Worm (Caenorhabditis elegans) whole organism, young adult: ENCODE data around the gene T04A11.1.
"Not testable (repeated sequence)": the region's sequence is repeated elsewhere in the genome, so short reads cannot be mapped to it uniquely, and the experiment has no call there.

ENCODE experiments used
- B0261.1 ChIP-seq: sonication (generic microtip); optimal IDR thresholded peaks from 2 replicates; lab custom pipeline; 2016; ENCODE audit warnings: mild to moderate bottlenecking, missing genetic modification characterization, moderate library complexity, missing compliant biosample characterization
- C06A6.2 ChIP-seq: fragments of 200-800 bp; sonication (Bioruptor generic); conservative IDR thresholded peaks from 2 replicates; pipeline ENCODE4 v1.3.6; 2022; ENCODE audit warnings: missing genetic modification characterization, missing compliant biosample characterization
- D2030.7 ChIP-seq: fragments of 200-800 bp; sonication (Bioruptor generic); IDR thresholded peaks from 2 replicates; pipeline ENCODE4 v1.3.6; 2022; ENCODE audit warnings: missing genetic modification reagents, missing genetic modification characterization, missing compliant biosample characterization
- F22D6.2 ChIP-seq: sonication (generic microtip); optimal IDR thresholded peaks from 2 replicates; lab custom pipeline; 2016; ENCODE audit warnings: mild to moderate bottlenecking, missing genetic modification characterization, missing compliant biosample characterization
- F33H1.4 ChIP-seq: fragments of 200-800 bp; sonication (Bioruptor generic); IDR thresholded peaks from 2 replicates; pipeline ENCODE4 v1.3.6; 2022; ENCODE audit warnings: missing genetic modification reagents, missing genetic modification characterization, missing compliant biosample characterization
- K12H6.12 ChIP-seq: fragments of 200-800 bp; sonication (Bioruptor generic); optimal IDR thresholded peaks from 2 replicates; lab custom pipeline; 2018; ENCODE audit warnings: mild to moderate bottlenecking, missing genetic modification characterization, missing compliant biosample characterization
- T26A5.8 ChIP-seq: sonication (generic microtip); optimal IDR thresholded peaks from 2 replicates; lab custom pipeline; 2016; ENCODE audit warnings: missing genetic modification characterization, missing compliant biosample characterization
- Y79H2A.3 ChIP-seq: fragments of 200-800 bp; sonication (Bioruptor generic); conservative IDR thresholded peaks from 2 replicates; pipeline ENCODE4 v1.3.6; 2022; ENCODE audit warnings: missing genetic modification reagents, missing genetic modification characterization, missing compliant biosample characterization
- aptf-2 ChIP-seq: fragments of 200-800 bp; sonication (Bioruptor generic); conservative IDR thresholded peaks from 2 replicates; pipeline ENCODE4 v1.3.6; 2022; ENCODE audit warnings: missing genetic modification reagents, missing genetic modification characterization, missing compliant biosample characterization
- bed-1 ChIP-seq: fragments of 200-800 bp; sonication (Bioruptor generic); IDR thresholded peaks from 2 replicates; pipeline ENCODE4 v1.3.6; 2022; ENCODE audit warnings: missing genetic modification reagents, missing genetic modification characterization, missing compliant biosample characterization
- bed-2 ChIP-seq: fragments of 200-800 bp; sonication (Bioruptor generic); IDR thresholded peaks from 2 replicates; pipeline ENCODE4 v1.3.6; 2022; ENCODE audit warnings: missing genetic modification reagents, missing genetic modification characterization, missing compliant biosample characterization
- dox-1 ChIP-seq: fragments of 200-800 bp; sonication (Bioruptor generic); IDR thresholded peaks from 2 replicates; pipeline ENCODE4 v1.3.6; 2022; ENCODE audit warnings: missing genetic modification reagents, missing genetic modification characterization, missing compliant biosample characterization
- dpff-1 ChIP-seq: sonication (generic microtip); optimal IDR thresholded peaks from 2 replicates; lab custom pipeline; 2017; ENCODE audit warnings: mild to moderate bottlenecking, missing genetic modification characterization, missing compliant biosample characterization
- dpl-1 ChIP-seq: fragments of 150-350 bp; optimal IDR thresholded peaks from 2 replicates; lab custom pipeline; 2014; ENCODE audit warnings: missing biosample characterization, missing genetic modification reagents, missing genetic modification characterization
- efl-1 ChIP-seq: fragments of 150-350 bp; optimal IDR thresholded peaks from 2 replicates; lab custom pipeline; 2014; ENCODE audit warnings: missing biosample characterization, missing genetic modification reagents, missing genetic modification characterization
- egl-44 ChIP-seq: fragments of 200-800 bp; sonication (Bioruptor generic); IDR thresholded peaks from 2 replicates; pipeline ENCODE4 v1.3.6; 2022; ENCODE audit warnings: missing genetic modification reagents, missing genetic modification characterization, missing compliant biosample characterization
- ekl-4 ChIP-seq: fragments of 200-800 bp; sonication (Bioruptor generic); IDR thresholded peaks from 2 replicates; pipeline ENCODE4 v1.3.6; 2022; ENCODE audit warnings: missing genetic modification reagents, missing genetic modification characterization, missing compliant biosample characterization
- him-1 ChIP-seq: sonication (generic microtip); optimal IDR thresholded peaks from 2 replicates; lab custom pipeline; 2016; ENCODE audit warnings: missing genotype, missing genetic modification reagents, missing genetic modification characterization, missing compliant biosample characterization
- hlh-12 ChIP-seq: sonication (generic microtip); optimal IDR thresholded peaks from 2 replicates; lab custom pipeline; 2016; ENCODE audit warnings: missing genetic modification characterization, missing compliant biosample characterization
- hmg-1.2 ChIP-seq: fragments of 200-800 bp; sonication (Bioruptor generic); IDR thresholded peaks from 2 replicates; pipeline ENCODE4 v1.3.6; 2022; ENCODE audit warnings: missing genetic modification reagents, missing genetic modification characterization, missing compliant biosample characterization
- hsf-1 ChIP-seq: fragments of 200-800 bp; sonication (Bioruptor generic); IDR thresholded peaks from 2 replicates; pipeline ENCODE4 v1.3.6; 2022; ENCODE audit warnings: missing genetic modification reagents, missing genetic modification characterization, missing compliant biosample characterization
- lin-40 ChIP-seq: sonication (generic microtip); optimal IDR thresholded peaks from 2 replicates; lab custom pipeline; 2016; ENCODE audit warnings: missing genetic modification characterization, mild to moderate bottlenecking, missing compliant biosample characterization, missing genotype, missing genetic modification reagents
- lin-54 ChIP-seq: fragments of 200-800 bp; sonication (Bioruptor generic); optimal IDR thresholded peaks from 2 replicates; lab custom pipeline; 2018; ENCODE audit warnings: mild to moderate bottlenecking, missing genetic modification characterization, missing compliant biosample characterization
- lir-1 ChIP-seq: fragments of 200-800 bp; sonication (Bioruptor generic); conservative IDR thresholded peaks from 2 replicates; pipeline ENCODE4 v1.3.6; 2022; ENCODE audit warnings: missing genetic modification reagents, missing genetic modification characterization, missing compliant biosample characterization
- lsl-1 ChIP-seq: fragments of 200-800 bp; sonication (Bioruptor generic); optimal IDR thresholded peaks from 2 replicates; lab custom pipeline; 2018; ENCODE audit warnings: mild to moderate bottlenecking, missing genetic modification characterization, moderate library complexity, missing compliant biosample characterization
- madf-10 ChIP-seq: sonication (generic microtip); optimal IDR thresholded peaks from 2 replicates; lab custom pipeline; 2016; ENCODE audit warnings: mild to moderate bottlenecking, missing genetic modification characterization, missing compliant biosample characterization
- madf-6 ChIP-seq: fragments of 200-800 bp; sonication (Bioruptor generic); IDR thresholded peaks from 2 replicates; pipeline ENCODE4 v1.3.6; 2022; ENCODE audit warnings: missing genetic modification reagents, missing genetic modification characterization, missing compliant biosample characterization
- nfya-1 ChIP-seq: sonication (generic microtip); optimal IDR thresholded peaks from 2 replicates; lab custom pipeline; 2017; ENCODE audit warnings: antibody characterized with exemption, missing compliant biosample characterization, missing genetic modification characterization, borderline replicate concordance; ENCODE audit not compliant: insufficient read depth
- nfyb-1 ChIP-seq: fragments of 200-800 bp; sonication (Bioruptor generic); IDR thresholded peaks from 2 replicates; pipeline ENCODE4 v1.3.6; 2022; ENCODE audit warnings: missing genetic modification reagents, missing genetic modification characterization, missing compliant biosample characterization
- pbrm-1 ChIP-seq: fragments of 200-800 bp; sonication (Bioruptor generic); IDR thresholded peaks from 2 replicates; pipeline ENCODE4 v1.3.6; 2022; ENCODE audit warnings: missing genetic modification reagents, missing genetic modification characterization, missing compliant biosample characterization
- pha-4 ChIP-seq: fragments of 150-350 bp; sonication (generic microtip); optimal IDR thresholded peaks from 2 replicates; lab custom pipeline; 2014; ENCODE audit warnings: missing biosample characterization, missing genetic modification reagents, missing genetic modification characterization
- rec-8 ChIP-seq, 2 experiments: sonication (generic microtip); optimal IDR thresholded peaks; 2 replicates each; lab custom pipeline; 2016; ENCODE audit warnings: mild to moderate bottlenecking in 2 of 2, missing genetic modification characterization in 2 of 2, missing genetic modification reagents in 2 of 2, missing genotype in 2 of 2, missing biosample characterization in 1 of 2, missing compliant biosample characterization in 1 of 2, moderate library complexity in 1 of 2
- repo-1 ChIP-seq: sonication (generic microtip); optimal IDR thresholded peaks from 2 replicates; lab custom pipeline; 2017; ENCODE audit warnings: mild to moderate bottlenecking, missing genetic modification characterization, missing compliant biosample characterization
- snpc-4 ChIP-seq, 5 experiments: fragments of 150-350 bp in 1 of 5; sonication (generic microtip) in 4 of 5; optimal IDR thresholded peaks; 2 replicates each; lab custom pipeline; 2014 to 2018; ENCODE audit warnings: missing genetic modification characterization in 5 of 5, missing biosample characterization in 3 of 5, antibody characterized with exemption in 2 of 5, mild to moderate bottlenecking in 2 of 5, missing compliant biosample characterization in 2 of 5, missing genotype in 2 of 5, moderate library complexity in 2 of 5, missing genetic modification reagents in 1 of 5
- somi-1 ChIP-seq: fragments of 200-800 bp; sonication (Bioruptor generic); optimal IDR thresholded peaks from 2 replicates; lab custom pipeline; 2018; ENCODE audit warnings: mild to moderate bottlenecking, missing genetic modification characterization, missing compliant biosample characterization
- ztf-26 ChIP-seq: sonication (generic microtip); optimal IDR thresholded peaks from 2 replicates; lab custom pipeline; 2017; ENCODE audit warnings: missing genetic modification characterization, missing compliant biosample characterization

T04A11.1 gene

DNA sequence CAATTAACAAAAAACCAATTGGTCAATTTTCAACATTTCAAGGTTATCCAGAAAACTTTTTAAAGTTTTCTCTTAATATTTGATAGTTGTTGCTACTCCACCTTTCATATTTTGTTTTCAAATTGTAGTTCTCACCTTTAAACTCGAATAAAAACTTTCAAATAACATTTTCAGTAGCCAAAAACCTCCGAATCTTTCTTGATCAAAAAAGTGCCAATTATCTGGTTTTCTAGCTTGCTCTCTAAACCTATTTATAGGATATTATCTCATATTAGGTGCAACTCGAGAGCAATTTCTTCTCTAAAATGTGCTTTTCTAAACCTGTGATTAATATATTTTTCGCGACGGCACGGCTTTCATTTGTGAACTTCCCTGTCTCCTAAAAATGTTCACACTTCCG lies 10.4 kb upstream of the T04A11.1 start, which contains the start of gene sru-26 (continued):
- TF ChIP-seq lin-40 (tag; lab: Kevin White, UChicago), result no peak
- TF ChIP-seq, all 124 proteins: peak for 0

DNA sequence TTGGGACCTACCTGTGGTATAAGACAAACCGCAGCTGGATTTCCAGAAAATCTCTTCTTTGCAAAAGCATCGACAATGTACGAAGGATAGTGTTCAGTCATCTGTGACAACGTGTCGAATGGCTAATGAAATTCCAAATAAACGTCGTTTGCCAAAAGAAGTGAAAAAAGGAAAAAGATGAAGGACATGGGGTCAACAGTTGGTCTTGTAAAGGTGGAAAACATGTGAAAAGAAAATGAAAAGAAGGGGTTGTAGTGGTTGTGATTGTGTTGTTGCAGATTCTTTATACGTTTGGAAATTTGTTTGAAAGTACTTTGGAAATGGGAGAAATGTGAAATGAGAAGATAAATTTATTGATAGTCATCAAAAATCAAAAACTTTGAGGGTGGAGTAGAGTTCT lies 7.6 kb upstream of the T04A11.1 start, which contains the start of gene T04A11.4:
TSS of gene T04A11.4 (minus strand) at position 101 of the 400 bp plus-strand sequence.
- TF ChIP-seq madf-6 (GFP tag; lab: Robert Waterston, UW); egl-44 (GFP tag; lab: Robert Waterston, UW); hlh-12: not testable (repeated sequence)
- TF ChIP-seq, all 124 proteins: peak for 0; not testable (repeated sequence) for 124

DNA sequence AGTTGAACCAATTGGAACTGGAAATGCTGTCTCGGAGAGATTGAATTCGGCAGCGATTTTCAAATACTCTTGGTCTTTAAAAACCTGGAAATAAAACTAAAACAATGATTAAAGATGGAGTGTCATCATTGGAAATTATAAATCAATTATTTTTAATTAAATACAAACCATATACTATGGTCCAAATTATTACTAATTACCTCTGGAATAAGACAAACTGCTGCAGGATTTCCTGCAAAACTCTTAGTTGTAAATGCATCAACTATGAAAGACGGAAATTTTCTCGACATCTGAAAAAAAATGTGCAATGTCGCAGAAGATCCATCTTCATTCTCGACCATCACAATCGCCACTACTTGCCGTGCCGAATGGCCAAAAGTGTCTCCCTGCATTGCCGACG lies 1.9 kb upstream of the T04A11.1 start, which contains the start of gene igdb-1:
TSS of gene igdb-1 (plus strand) at position 301 of the 400 bp plus-strand sequence.
- not testable (repeated sequence) for TF ChIP-seq bed-2 (GFP tag; lab: Robert Waterston, UW); nfya-1 (tag; lab: Kevin White, UChicago); C06A6.2 (GFP tag; lab: Robert Waterston, UW)

- TF ChIP-seq lin-54 (no peak), ztf-26 (tag; lab: Kevin White, UChicago) (no peak), pbrm-1 (GFP tag; lab: Robert Waterston, UW) (no peak), him-1 (tag; lab: Kevin White, UChicago) (no peak), B0261.1 (tag; lab: Kevin White, UChicago) (no peak), lir-1 (GFP tag; lab: Robert Waterston, UW) (no peak), rec-8 (tag; optimal IDR thresholded peaks at IDR 0.05; lab: Kevin White, UChicago) (no peak), pha-4 (tag; lab: Kevin White, UChicago) (no peak), madf-10 (no peak), bed-1 (GFP tag; lab: Robert Waterston, UW) (no peak), ekl-4 (GFP tag; lab: Robert Waterston, UW) (no peak)
Measured at ce11 chrIV:12468359-12468758, 8.5 kb downstream of the T04A11.1 start, which contains the start of gene igdb-2. Gene igdb-2, plus strand, starts transcription at chrIV:12468659.

- no peak for TF ChIP-seq efl-1
- no peak for TF ChIP-seq F33H1.4 (GFP tag; lab: Robert Waterston, UW)
- TF ChIP-seq aptf-2 (GFP tag; lab: Robert Waterston, UW), result 0 out of 2 replicates have a peak, but pooled peaks have one; percentile 60
- TF ChIP-seq hmg-1.2 (GFP tag; lab: Robert Waterston, UW), result peak; percentile 41; the same call in 1 of the 2 replicates
- TF ChIP-seq, all 124 proteins: peak for 2
Measured at ce11 chrIV:12467761-12468160, 9.1 kb downstream of the T04A11.1 start.

- TF ChIP-seq nfyb-1 (GFP tag; lab: Robert Waterston, UW), result no peak
- TF ChIP-seq ekl-4 (GFP tag; lab: Robert Waterston, UW), result no peak
- no peak for TF ChIP-seq T26A5.8 (tag; lab: Kevin White, UChicago)
- no peak for TF ChIP-seq F22D6.2 (tag; lab: Kevin White, UChicago)
- TF ChIP-seq snpc-4 (GFP tag; optimal IDR thresholded peaks at IDR 0.05; lab: Kevin White, UChicago), result no peak
- no peak for TF ChIP-seq snpc-4 (tag; optimal IDR thresholded peaks at IDR 0.05; lab: Kevin White, UChicago)
- TF ChIP-seq dpl-1 (GFP tag; lab: Kevin White, UChicago), result no peak
- TF ChIP-seq F33H1.4 (GFP tag; lab: Robert Waterston, UW), result no peak
- no peak for TF ChIP-seq dpff-1
- TF ChIP-seq K12H6.12 (tag; lab: Kevin White, UChicago), result no peak
- TF ChIP-seq dox-1 (GFP tag; lab: Robert Waterston, UW), result no peak
- no peak for TF ChIP-seq somi-1 (GFP tag; lab: Kevin White, UChicago)
- no peak for TF ChIP-seq Y79H2A.3 (GFP tag; lab: Robert Waterston, UW)
- TF ChIP-seq pbrm-1 (GFP tag; lab: Robert Waterston, UW), result no peak
- TF ChIP-seq repo-1 (tag; lab: Kevin White, UChicago), result no peak
- no peak for TF ChIP-seq hsf-1 (GFP tag; lab: Robert Waterston, UW)
- TF ChIP-seq hmg-1.2 (GFP tag; lab: Robert Waterston, UW), result no peak
- TF ChIP-seq him-1 (tag; lab: Kevin White, UChicago), result no peak
- TF ChIP-seq D2030.7 (GFP tag; lab: Robert Waterston, UW), result no peak
- TF ChIP-seq lsl-1 (GFP tag; lab: Kevin White, UChicago), result no peak
Measured at ce11 chrIV:12464822-12465221, 12.0 kb downstream of the T04A11.1 start.
